Fruit fly (Drosophila melanogaster) whole organism, prepupa: ENCODE measurements around the gene CG15482.

Experiments
- CG34406 ChIP-seq: fragments of 200-800 bp; sonication (Bioruptor generic); optimal IDR thresholded peaks from 3 replicates; lab custom pipeline; 2016; ENCODE audit warnings: missing biosample characterization, missing genetic modification characterization
- CG6808 ChIP-seq: fragments of 200-800 bp; sonication (Bioruptor generic); optimal IDR thresholded peaks from 3 replicates; lab custom pipeline; 2017; ENCODE audit warnings: missing biosample characterization, missing genetic modification characterization, mild to moderate bottlenecking, moderate library complexity, missing genetic modification reagents
- CG7368 ChIP-seq: fragments of 200-800 bp; sonication (Bioruptor generic); optimal IDR thresholded peaks from 3 replicates; lab custom pipeline; 2016; ENCODE audit warnings: missing biosample characterization, missing genetic modification characterization
- CG8319 ChIP-seq: fragments of 200-800 bp; sonication (Bioruptor generic); optimal IDR thresholded peaks from 3 replicates; lab custom pipeline; 2016; ENCODE audit warnings: missing biosample characterization, missing genetic modification characterization
- Hr38 ChIP-seq: sonication (Bioruptor generic); optimal IDR thresholded peaks from 2 replicates; lab custom pipeline; 2016; ENCODE audit warnings: missing biosample characterization, missing genetic modification characterization
- Hr39 ChIP-seq: fragments of 200-800 bp; sonication (Bioruptor generic); optimal IDR thresholded peaks from 2 replicates; lab custom pipeline; 2016; ENCODE audit warnings: missing biosample characterization, missing genetic modification characterization

DNA sequence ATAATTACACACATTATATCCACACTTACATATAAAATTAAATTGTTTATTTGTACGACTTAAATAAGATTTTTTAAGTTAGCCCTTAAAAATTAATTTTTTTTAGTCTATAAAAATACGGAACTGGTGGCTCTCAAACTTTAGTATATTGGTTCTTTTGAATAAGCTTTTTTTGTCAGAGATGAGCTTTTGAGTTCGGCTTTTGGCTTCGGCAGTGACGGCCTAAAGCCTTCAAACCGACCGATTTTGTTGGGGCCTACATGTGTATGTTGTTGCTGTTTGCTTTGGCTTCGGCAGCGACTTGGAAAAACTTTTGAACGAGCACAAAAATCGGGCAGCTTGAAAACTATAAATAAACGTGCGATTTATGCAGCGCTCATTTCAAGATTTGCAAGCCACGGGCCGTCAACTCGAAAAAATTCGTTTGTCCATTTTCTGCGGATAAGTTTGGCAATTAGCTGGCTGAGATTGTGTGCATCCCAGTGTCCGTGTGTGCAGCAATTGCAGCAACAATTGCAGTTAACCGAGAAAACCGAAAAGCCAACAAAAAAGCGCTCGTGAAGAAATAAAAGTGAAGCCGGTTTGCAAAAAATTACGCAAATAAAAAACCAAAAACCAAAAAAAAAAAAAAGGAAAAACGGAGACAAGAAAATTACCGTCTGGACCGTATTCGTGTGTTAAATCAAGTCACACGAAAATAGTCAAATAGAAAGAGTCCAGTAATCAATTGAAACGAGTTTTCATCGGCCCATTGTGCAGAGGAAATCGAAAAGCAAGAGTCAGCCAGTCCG lies 34.4 kb upstream of the CG15482 start, which contains the start of gene CG16820:
- no peak for TF ChIP-seq CG7368
- no peak for TF ChIP-seq CG34406 (GFP tag; lab: Kevin White, UChicago)
- TF ChIP-seq Hr38 (GFP tag; lab: Kevin White, UChicago) = no peak
- TF ChIP-seq CG8319 = no peak
- TF ChIP-seq CG6808 = no peak
- TF ChIP-seq Hr39 = no peak
